Worm (Caenorhabditis elegans): ENCODE measurements around the gene F38E11.9.

Gene F38E11.9

ce11 chrIV:9440880-9441336 lies 2.9 kb downstream of the F38E11.9 start, which contains the start of gene idh-1 (continued):
- TF ChIP-seq daf-12 (tag; optimal IDR thresholded peaks at IDR 0.05) (no peak), lin-29 (GFP tag; IDR thresholded peaks at IDR 0.05) (peak; percentile 36; the same call in 1 of the 2 replicates), nhr-25 (tag; optimal IDR thresholded peaks at IDR 0.05; ENCODE audit: borderline replicate concordance, insufficient read depth) (peak; percentile 88), nhr-10 (tag; optimal IDR thresholded peaks at IDR 0.05) (peak; percentile 32), daf-16 (GFP tag; optimal IDR thresholded peaks at IDR 0.05) (no peak), daf-16 (tag; optimal IDR thresholded peaks at IDR 0.05) (peak; percentile 8), spr-1 (tag; optimal IDR thresholded peaks at IDR 0.05) (no peak), tag-97 (GFP tag; IDR thresholded peaks at IDR 0.05) (no peak)

DNA sequence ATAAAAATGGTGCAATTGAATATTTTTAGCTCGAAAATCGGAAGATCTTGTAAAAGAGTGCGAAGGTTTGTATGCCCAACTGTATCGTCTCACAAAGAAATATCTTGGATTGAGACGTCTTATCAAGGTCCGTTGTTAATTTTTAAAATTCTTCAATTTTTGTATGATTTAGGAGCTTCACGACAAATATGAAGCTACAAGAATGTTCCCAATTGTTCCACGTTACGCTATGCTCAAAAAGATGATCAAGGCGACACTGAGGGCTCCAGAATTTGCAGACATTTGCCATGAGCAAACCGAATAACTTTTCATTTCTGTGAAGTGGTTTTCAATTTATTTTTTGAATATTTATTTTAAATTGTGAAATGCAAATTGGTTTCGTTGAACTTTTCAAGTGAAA lies 5.1 kb downstream of the F38E11.9 start:
- TF ChIP-seq tag-97 (GFP tag; IDR thresholded peaks at IDR 0.05) (no peak), hif-1 (tag; optimal IDR thresholded peaks at IDR 0.05) (no peak), T26A8.4 (GFP tag; IDR thresholded peaks at IDR 0.05) (peak; percentile 79; the same call in 1 of the 2 replicates), zfp-3 (GFP tag; conservative IDR thresholded peaks at IDR 0.05) (peak; percentile 96), lin-38 (GFP tag; IDR thresholded peaks at IDR 0.05) (peak; percentile 69), lin-1 (GFP tag; IDR thresholded peaks at IDR 0.05) (0 out of 2 replicates have a peak, but pooled peaks have one; percentile 33), fos-1 (tag; optimal IDR thresholded peaks at IDR 0.05) (no peak), ama-1 (optimal IDR thresholded peaks at IDR 0.05) (peak; percentile 82), nhr-77 (tag; optimal IDR thresholded peaks at IDR 0.05) (peak; percentile 20), pqm-1 (tag; optimal IDR thresholded peaks at IDR 0.05) (no peak), nhr-42 (GFP tag; IDR thresholded peaks at IDR 0.05) (peak; percentile 13; the same call in 1 of the 2 replicates), daf-19 (GFP tag; conservative IDR thresholded peaks at IDR 0.05) (no peak), pha-4 (GFP tag; IDR thresholded peaks at IDR 0.05) (peak; percentile 74; the same call in 1 of the 2 replicates), pha-4 (tag; optimal IDR thresholded peaks at IDR 0.05) (no peak), ceh-82 (tag; optimal IDR thresholded peaks at IDR 0.05) (no peak), nhr-11 (tag; optimal IDR thresholded peaks at IDR 0.05) (no peak), ceh-28 (tag; optimal IDR thresholded peaks at IDR 0.05) (no peak), lin-29 (GFP tag; IDR thresholded peaks at IDR 0.05) (no peak), php-3 (GFP tag; IDR thresholded peaks at IDR 0.05) (0 out of 2 replicates have a peak, but pooled peaks have one; percentile 53), daf-12 (tag; optimal IDR thresholded peaks at IDR 0.05) (no peak), daf-16 (GFP tag; optimal IDR thresholded peaks at IDR 0.05) (no peak), daf-16 (tag; optimal IDR thresholded peaks at IDR 0.05) (peak; percentile 20), unc-130 (GFP tag; optimal IDR thresholded peaks at IDR 0.05) (peak; percentile 5), hmg-1.1 (GFP tag; IDR thresholded peaks at IDR 0.05) (no peak; the same call in 1 of the 2 replicates), zfp-2 (tag; optimal IDR thresholded peaks at IDR 0.05) (no peak), nhr-10 (tag; optimal IDR thresholded peaks at IDR 0.05) (peak; percentile 3), gei-8 (GFP tag; optimal IDR thresholded peaks at IDR 0.05) (peak; percentile 11), T20F7.1 (GFP tag; optimal IDR thresholded peaks at IDR 0.05) (peak; percentile 69), cey-2 (tag; optimal IDR thresholded peaks at IDR 0.05; ENCODE audit: borderline replicate concordance, insufficient read depth) (no peak), egl-27 (tag; optimal IDR thresholded peaks at IDR 0.05) (no peak), arid-1 (GFP tag; conservative IDR thresholded peaks at IDR 0.05) (no peak; the same call in 1 of the 2 replicates), daf-8 (GFP tag; IDR thresholded peaks at IDR 0.05) (no peak), ztf-7 (tag; optimal IDR thresholded peaks at IDR 0.05) (no peak), vab-7 (GFP tag; IDR thresholded peaks at IDR 0.05) (0 out of 2 replicates have a peak, but pooled peaks have one; percentile 11), mxl-2 (GFP tag; conservative IDR thresholded peaks at IDR 0.05) (no peak), snpc-1.2 (GFP tag; IDR thresholded peaks at IDR 0.05) (peak; percentile 49; the same call in 1 of the 2 replicates), unc-62 (GFP tag; optimal IDR thresholded peaks at IDR 0.05 in 1 of 2) (peak in 1 of 2 experiments; percentile 96), unc-62 (tag; optimal IDR thresholded peaks at IDR 0.05) (no peak), dmd-6 (GFP tag; IDR thresholded peaks at IDR 0.05) (peak; percentile 40), nhr-25 (tag; optimal IDR thresholded peaks at IDR 0.05; ENCODE audit: borderline replicate concordance, insufficient read depth) (peak; percentile 2), aly-2 (tag; optimal IDR thresholded peaks at IDR 0.05) (no peak), ZK337.2 (GFP tag; IDR thresholded peaks at IDR 0.05) (no peak), Y48G9A.11 (GFP tag; IDR thresholded peaks at IDR 0.05) (0 out of 2 replicates have a peak, but pooled peaks have one; percentile 63), spr-3 (GFP tag; optimal IDR thresholded peaks at IDR 0.05) (peak; percentile 24), ces-1 (GFP tag; optimal IDR thresholded peaks at IDR 0.05) (no peak), madf-5 (GFP tag; IDR thresholded peaks at IDR 0.05) (peak in 1 of 2 experiments; percentile 23; a peak in 1 of 4 replicates)
